Worm (Caenorhabditis elegans): ENCODE measurements around the gene bgnt-1.3.

bgnt-1.3 gene

ce11 chrV:16218522-16218921 is 37.8 kb downstream of the bgnt-1.3 start, which contains the start of gene F11A5.15:
Gene F11A5.15 (minus strand): TSS chrV:16218622.
- no peak for TF ChIP-seq unc-62 (GFP tag; optimal IDR thresholded peaks at IDR 0.05)

- no peak for TF ChIP-seq unc-62 (GFP tag; optimal IDR thresholded peaks at IDR 0.05)
Measured at ce11 chrV:16214505-16214904, 41.8 kb downstream of the bgnt-1.3 start, which contains the start of gene F11A5.9. Gene F11A5.9 (plus strand): TSS chrV:16214890.

DNA sequence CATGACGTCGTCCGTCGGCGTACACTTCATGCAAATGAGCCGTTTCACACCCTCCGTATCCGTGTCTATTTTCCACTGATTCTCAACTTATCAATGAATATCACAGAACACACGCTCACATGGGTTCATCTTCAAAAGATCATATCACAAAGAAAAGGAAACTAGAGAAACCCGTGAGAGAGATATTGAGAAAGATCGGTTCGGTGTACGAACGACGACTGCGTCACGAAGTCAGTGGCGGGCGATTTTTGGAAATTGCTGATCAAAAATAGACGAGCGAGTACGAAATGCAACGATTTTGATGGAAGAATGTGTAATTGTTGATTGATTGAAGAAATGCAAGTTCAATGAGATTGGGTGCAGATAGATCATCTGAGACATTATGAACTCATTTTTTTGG is 43.0 kb downstream of the bgnt-1.3 start:
- no peak for TF ChIP-seq unc-62 (GFP tag; optimal IDR thresholded peaks at IDR 0.05)

- no peak for TF ChIP-seq unc-62 (GFP tag; optimal IDR thresholded peaks at IDR 0.05)
Measured at ce11 chrV:16211713-16212112, 44.6 kb downstream of the bgnt-1.3 start.

DNA sequence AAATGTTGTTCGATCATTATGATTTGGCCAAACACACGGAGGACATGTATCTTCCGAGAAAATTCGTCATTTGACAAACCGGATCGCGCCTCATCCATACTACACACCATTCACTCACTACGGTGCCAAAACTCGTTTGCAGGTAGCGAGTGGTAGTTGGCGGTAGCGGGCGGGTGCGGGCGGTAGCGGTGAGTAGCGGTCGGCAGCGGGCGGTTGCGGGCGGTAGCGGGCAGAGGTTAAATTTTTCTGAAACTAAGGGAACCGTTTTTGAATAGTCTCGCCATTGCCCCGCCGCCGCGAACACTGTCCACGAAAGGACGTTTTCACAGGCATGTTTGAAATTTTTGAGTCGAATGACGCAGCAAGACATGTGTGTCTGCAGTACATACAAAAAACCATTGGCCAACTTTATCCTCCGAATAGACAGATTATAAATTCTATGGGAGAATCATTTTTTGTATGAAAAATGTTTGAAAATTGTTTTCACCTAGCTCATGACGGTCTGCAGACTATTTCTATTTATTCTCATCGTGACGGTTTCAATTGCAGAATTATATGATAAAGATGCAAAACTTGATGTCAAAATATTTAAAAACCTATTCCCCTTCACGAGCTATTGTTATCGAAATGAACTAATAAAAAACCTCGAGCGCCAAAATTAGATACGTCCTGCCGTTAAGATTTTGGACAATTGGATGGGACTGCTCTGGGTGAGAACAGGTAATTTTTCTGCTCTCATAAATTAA is 45.9 kb downstream of the bgnt-1.3 start, which contains the start of gene F11A5.16:
Gene F11A5.16 (plus strand): TSS at position 696 of the 746 bp plus-strand sequence.
- TF ChIP-seq unc-62 (GFP tag; optimal IDR thresholded peaks at IDR 0.05), result no peak

- no peak for TF ChIP-seq unc-62 (GFP tag; optimal IDR thresholded peaks at IDR 0.05)
Measured at ce11 chrV:16209837-16210236, 46.5 kb downstream of the bgnt-1.3 start, which contains the start of gene oac-15. Gene oac-15 (minus strand): TSS chrV:16209937.

DNA sequence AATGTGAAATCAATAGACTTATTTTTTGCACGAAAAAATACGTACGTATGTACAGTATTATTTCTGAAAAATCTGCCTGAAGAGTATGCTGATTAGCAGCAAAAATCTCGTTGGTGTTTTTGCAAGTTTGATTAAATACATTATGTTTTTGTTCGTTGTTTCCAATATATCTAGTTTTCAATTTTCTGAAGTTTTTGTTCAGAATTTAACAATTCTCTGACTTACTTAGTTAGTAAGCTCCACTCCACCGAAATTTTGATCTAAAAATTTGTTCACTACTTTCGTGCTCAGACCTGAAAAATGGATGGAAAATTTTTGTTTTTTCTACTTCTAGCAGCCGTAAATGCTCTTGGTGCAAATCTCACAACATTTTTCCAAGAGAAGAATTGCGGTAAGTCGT is 51.4 kb downstream of the bgnt-1.3 start, which contains the start of gene irld-26:
Gene irld-26 (plus strand): TSS at position 301 of the 400 bp plus-strand sequence.
- no peak for TF ChIP-seq unc-62 (GFP tag; optimal IDR thresholded peaks at IDR 0.05)

All from whole organism, dauer.